Worm (Caenorhabditis elegans) whole organism, L3 larva: ENCODE measurements around the gene nhr-211.

Experiments used
- aly-2 ChIP-seq: fragments of 150-350 bp; optimal IDR thresholded peaks from 2 replicates; lab custom pipeline; 2014; ENCODE audit warnings: missing biosample characterization, missing genetic modification characterization
- ama-1 ChIP-seq: fragments of 150-350 bp; optimal IDR thresholded peaks from 2 replicates; lab custom pipeline; 2018
- ceh-16 ChIP-seq: sonication (generic microtip); optimal IDR thresholded peaks from 2 replicates; lab custom pipeline; 2017; ENCODE audit warnings: missing biosample characterization, missing genetic modification characterization
- ceh-28 ChIP-seq: fragments of 150-350 bp; optimal IDR thresholded peaks from 2 replicates; lab custom pipeline; 2014; ENCODE audit warnings: missing biosample characterization, missing genetic modification reagents, missing genetic modification characterization
- ceh-82 ChIP-seq: fragments of 150-350 bp; optimal IDR thresholded peaks from 2 replicates; lab custom pipeline; 2014; ENCODE audit warnings: missing biosample characterization, missing genetic modification characterization
- daf-12 ChIP-seq: fragments of 150-350 bp; optimal IDR thresholded peaks from 2 replicates; lab custom pipeline; 2014; ENCODE audit warnings: missing biosample characterization, missing genetic modification reagents, missing genetic modification characterization
- egl-5 ChIP-seq: fragments of 150-350 bp; optimal IDR thresholded peaks from 2 replicates; lab custom pipeline; 2017; ENCODE audit warnings: missing biosample characterization, missing genetic modification reagents, missing genetic modification characterization, inconsistent platforms
- elt-1 ChIP-seq: fragments of 150-350 bp; optimal IDR thresholded peaks from 2 replicates; lab custom pipeline; 2014; ENCODE audit warnings: missing biosample characterization, missing genetic modification characterization
- elt-2 ChIP-seq: sonication (generic microtip); optimal IDR thresholded peaks from 2 replicates; lab custom pipeline; 2016; ENCODE audit warnings: missing genetic modification reagents, mild to moderate bottlenecking, missing genetic modification characterization, missing compliant biosample characterization
- eor-1 ChIP-seq, 2 experiments: fragments of 150-350 bp; optimal IDR thresholded peaks; 2 replicates each; lab custom pipeline; 2014 to 2018; ENCODE audit warnings: missing biosample characterization in 2 of 2, missing genetic modification characterization in 2 of 2
- fkh-10 ChIP-seq: sonication (generic microtip); optimal IDR thresholded peaks from 2 replicates; lab custom pipeline; 2017; ENCODE audit warnings: missing biosample characterization, missing genetic modification reagents, missing genetic modification characterization
- fkh-2 ChIP-seq: fragments of 150-350 bp; optimal IDR thresholded peaks from 2 replicates; lab custom pipeline; 2014; ENCODE audit warnings: missing biosample characterization, missing genetic modification reagents, missing genetic modification characterization
- hmg-11 ChIP-seq: sonication (generic microtip); optimal IDR thresholded peaks from 2 replicates; lab custom pipeline; 2016; ENCODE audit warnings: missing genetic modification characterization, missing compliant biosample characterization
- lin-15B ChIP-seq: fragments of 150-350 bp; optimal IDR thresholded peaks from 2 replicates; lab custom pipeline; 2014; ENCODE audit warnings: missing biosample characterization, missing genetic modification characterization
- lin-39 ChIP-seq: fragments of 150-350 bp; optimal IDR thresholded peaks from 2 replicates; lab custom pipeline; 2018; ENCODE audit warnings: missing biosample characterization, missing genetic modification reagents, missing genetic modification characterization
- mml-1 ChIP-seq: fragments of 150-350 bp; sonication (generic microtip); optimal IDR thresholded peaks from 3 replicates; lab custom pipeline; 2014; ENCODE audit warnings: missing biosample characterization, missing genetic modification characterization
- nfya-1 ChIP-seq: sonication (generic microtip); optimal IDR thresholded peaks from 2 replicates; lab custom pipeline; 2017; ENCODE audit warnings: missing genetic modification characterization, mild to moderate bottlenecking, missing compliant biosample characterization, antibody characterized with exemption, moderate library complexity; ENCODE audit not compliant: insufficient read depth
- nhr-12 ChIP-seq: fragments of 150-350 bp; optimal IDR thresholded peaks from 2 replicates; lab custom pipeline; 2014; ENCODE audit warnings: missing biosample characterization, missing genetic modification characterization
- nhr-23 ChIP-seq: fragments of 150-350 bp; optimal IDR thresholded peaks from 2 replicates; lab custom pipeline; 2014; ENCODE audit warnings: missing biosample characterization, missing genetic modification reagents, missing genetic modification characterization
- nhr-237 ChIP-seq: fragments of 150-350 bp; optimal IDR thresholded peaks from 2 replicates; lab custom pipeline; 2014; ENCODE audit warnings: missing biosample characterization, missing genetic modification characterization
- nhr-25 ChIP-seq: sonication (generic microtip); optimal IDR thresholded peaks from 2 replicates; lab custom pipeline; 2017; ENCODE audit warnings: missing biosample characterization, missing genetic modification characterization
- nhr-43 ChIP-seq: sonication (generic microtip); optimal IDR thresholded peaks from 2 replicates; lab custom pipeline; 2016; ENCODE audit warnings: mild to moderate bottlenecking, missing genetic modification characterization, missing compliant biosample characterization; ENCODE audit not compliant: poor library complexity, severe bottlenecking
- nhr-76 ChIP-seq: fragments of 150-350 bp; sonication (generic microtip); optimal IDR thresholded peaks from 5 replicates; lab custom pipeline; 2014; ENCODE audit warnings: missing biosample characterization, missing genetic modification characterization
- nhr-77 ChIP-seq: fragments of 150-350 bp; optimal IDR thresholded peaks from 2 replicates; lab custom pipeline; 2014; ENCODE audit warnings: missing biosample characterization, missing genetic modification characterization
- pha-4 ChIP-seq: fragments of 150-350 bp; optimal IDR thresholded peaks from 2 replicates; lab custom pipeline; 2014; ENCODE audit warnings: missing biosample characterization, missing genetic modification reagents, missing genetic modification characterization
- sea-2 ChIP-seq: fragments of 150-350 bp; sonication (generic microtip); optimal IDR thresholded peaks from 4 replicates; lab custom pipeline; 2014; ENCODE audit warnings: missing biosample characterization, missing genetic modification reagents, missing genetic modification characterization
- skn-1 ChIP-seq: fragments of 150-350 bp; optimal IDR thresholded peaks from 2 replicates; lab custom pipeline; 2014; ENCODE audit warnings: missing biosample characterization, missing genetic modification characterization
- snpc-4 ChIP-seq: fragments of 150-350 bp; optimal IDR thresholded peaks from 2 replicates; lab custom pipeline; 2014; ENCODE audit warnings: missing biosample characterization, missing genetic modification characterization
- tbx-2 ChIP-seq: sonication (generic microtip); optimal IDR thresholded peaks from 2 replicates; lab custom pipeline; 2016; ENCODE audit warnings: mild to moderate bottlenecking, missing genetic modification characterization, missing compliant biosample characterization
- unc-39 ChIP-seq: sonication (generic microtip); optimal IDR thresholded peaks from 4 replicates; lab custom pipeline; 2017; ENCODE audit warnings: missing biosample characterization, missing genetic modification characterization
- zag-1 ChIP-seq: fragments of 150-350 bp; optimal IDR thresholded peaks from 2 replicates; lab custom pipeline; 2014; ENCODE audit warnings: missing biosample characterization, missing genetic modification characterization
- ztf-11 ChIP-seq: fragments of 150-350 bp; optimal IDR thresholded peaks from 2 replicates; lab custom pipeline; 2014; ENCODE audit warnings: missing biosample characterization, missing genetic modification characterization
- ztf-4 ChIP-seq: fragments of 150-350 bp; optimal IDR thresholded peaks from 2 replicates; lab custom pipeline; 2014; ENCODE audit warnings: missing biosample characterization, missing genetic modification characterization

nhr-211 gene

DNA sequence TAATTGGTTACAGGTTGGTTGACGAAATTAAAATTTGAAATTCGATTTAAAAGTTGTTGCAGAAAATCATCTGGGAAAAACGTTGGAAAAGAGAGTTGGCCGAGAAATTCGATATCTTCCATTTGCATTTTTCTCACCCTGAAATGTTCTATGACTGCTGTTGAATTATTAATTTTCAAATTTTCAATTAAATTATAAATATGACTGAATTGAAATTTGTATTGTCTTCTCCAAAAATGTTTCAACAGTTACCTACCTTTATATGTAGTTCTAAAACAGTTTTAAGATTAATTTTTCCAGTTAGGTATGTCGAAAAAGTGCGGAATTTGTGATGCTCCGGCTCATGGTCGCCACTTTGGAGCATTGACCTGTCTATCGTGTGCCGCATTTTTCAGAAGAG lies at the start of gene nhr-211:
Gene nhr-211 (plus strand): TSS at position 301 of the 400 bp plus-strand sequence.
- TF ChIP-seq hmg-11 (tag; lab: Kevin White, UChicago) (no peak), ama-1 (lab: Kevin White, UChicago) (no peak), elt-1 (no peak), mml-1 (tag; lab: Kevin White, UChicago) (no peak), eor-1 (tag; optimal IDR thresholded peaks at IDR 0.05; lab: Kevin White, UChicago) (no peak), ztf-11 (no peak), ceh-16 (tag; lab: Kevin White, UChicago) (no peak), snpc-4 (no peak), daf-12 (tag; lab: Kevin White, UChicago) (no peak)

DNA sequence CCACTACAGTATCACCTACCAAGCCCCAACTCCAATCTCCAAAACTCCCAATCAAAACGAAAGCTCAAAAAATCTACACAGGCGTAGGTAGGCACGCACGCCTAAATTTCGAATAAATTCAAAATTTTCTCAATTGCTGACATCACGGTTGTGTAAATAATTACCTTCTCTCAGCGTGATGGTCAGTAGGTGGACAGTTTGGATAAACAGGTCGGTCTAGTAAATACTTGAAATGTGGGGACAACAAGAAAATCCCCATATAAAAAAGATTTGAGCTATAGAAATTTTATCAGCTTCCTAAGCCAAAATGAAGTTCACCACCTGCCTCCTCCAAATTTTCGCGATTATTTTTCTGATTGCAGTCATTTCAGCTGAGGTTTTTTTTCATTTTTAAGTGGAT lies 48.7 kb upstream of the nhr-211 start, which contains the start of gene B0554.1:
Gene B0554.1 (plus strand): TSS at position 301 of the 400 bp plus-strand sequence.
- TF ChIP-seq nhr-23 (tag; lab: Kevin White, UChicago) (no peak), ceh-82 (tag; lab: Kevin White, UChicago) (no peak), tbx-2 (no peak)

DNA sequence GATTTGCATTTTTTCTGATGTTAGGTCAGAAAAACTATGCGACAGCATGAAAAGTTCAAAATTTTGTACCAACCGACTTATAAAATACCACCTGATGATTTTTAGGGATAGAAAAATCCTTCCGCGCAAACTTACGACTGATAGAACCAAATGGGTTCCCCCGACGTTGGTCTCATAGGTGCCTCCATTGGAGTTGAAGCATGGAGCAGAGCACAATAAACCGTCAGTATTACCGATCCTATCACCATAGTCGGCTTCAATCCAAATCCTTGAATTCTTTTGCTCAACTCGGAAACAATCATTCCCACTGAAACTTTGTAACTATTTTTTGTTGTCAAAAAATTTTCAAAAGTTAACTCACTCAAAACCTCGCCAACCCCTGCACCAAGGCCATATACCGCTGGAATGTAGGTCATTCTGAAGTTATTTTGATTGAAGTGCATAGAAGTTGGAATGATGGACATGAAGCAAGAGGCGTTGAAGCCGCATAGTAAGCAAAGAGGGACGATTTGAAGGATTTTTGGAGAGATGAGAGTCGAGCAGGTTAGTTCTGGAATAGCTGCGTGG lies 47.5 kb upstream of the nhr-211 start:
- TF ChIP-seq lin-15B (tag; lab: Kevin White, UChicago) (no peak), ceh-28 (tag; lab: Kevin White, UChicago) (no peak), unc-39 (tag; lab: Kevin White, UChicago) (no peak), pha-4 (no peak), ztf-11 (no peak), nhr-237 (tag; lab: Kevin White, UChicago) (no peak), zag-1 (tag; lab: Kevin White, UChicago) (no peak), aly-2 (no peak), nhr-76 (no peak), nhr-12 (no peak)

DNA sequence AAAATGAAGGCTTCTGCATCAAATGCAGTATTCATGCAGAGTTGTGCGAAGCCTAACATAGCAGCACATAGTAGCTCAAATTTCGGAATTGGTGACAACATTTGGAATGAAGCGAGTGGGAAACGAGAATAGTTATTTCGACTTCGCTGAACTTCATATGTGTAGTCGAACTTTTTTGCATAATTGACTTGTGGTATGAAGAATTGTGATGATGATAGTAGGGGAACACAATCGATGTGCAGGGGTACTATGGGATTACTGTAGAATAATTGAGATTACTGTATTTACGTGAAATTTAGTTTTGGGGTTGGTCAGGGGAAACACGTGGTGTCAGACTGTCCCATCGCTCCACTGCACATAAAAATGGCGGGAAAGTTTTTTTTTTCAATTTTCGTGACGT lies 45.9 kb upstream of the nhr-211 start, which contains the start of gene B0554.7:
Gene B0554.7 (minus strand): TSS at position 101 of the 400 bp plus-strand sequence.
- TF ChIP-seq ceh-82 (tag; lab: Kevin White, UChicago), result no peak
- no peak for TF ChIP-seq skn-1
- no peak for TF ChIP-seq elt-2 (tag; lab: Kevin White, UChicago)
- no peak for TF ChIP-seq lin-15B (tag; lab: Kevin White, UChicago)
- TF ChIP-seq ztf-4, result no peak
- no peak for TF ChIP-seq nhr-25
- TF ChIP-seq daf-12 (tag; lab: Kevin White, UChicago), result no peak
- TF ChIP-seq fkh-10 (GFP tag; lab: Kevin White, UChicago), result no peak
- TF ChIP-seq sea-2 (GFP tag; lab: Kevin White, UChicago), result no peak

DNA sequence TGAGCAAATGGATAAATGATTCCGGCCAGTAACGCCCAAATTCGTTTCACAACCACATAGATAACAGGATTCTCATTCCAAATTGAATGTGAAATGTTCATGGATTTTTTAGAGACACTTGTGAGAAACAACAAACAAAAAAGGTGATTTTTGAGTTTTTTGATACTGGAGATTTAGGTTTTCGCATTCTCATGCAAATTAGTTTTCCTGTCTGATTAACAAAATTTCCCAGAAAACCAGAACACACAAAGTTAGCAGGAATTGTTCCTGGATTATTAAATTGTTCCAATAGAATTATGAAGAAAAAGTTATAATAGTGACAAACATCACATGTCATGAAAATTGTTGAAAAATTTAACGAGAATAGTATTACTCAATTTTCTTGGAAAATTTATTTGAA lies 43.6 kb upstream of the nhr-211 start, which contains the start of gene srh-33:
Gene srh-33 (minus strand): TSS at position 101 of the 400 bp plus-strand sequence.
- TF ChIP-seq ztf-4 (no peak), nhr-25 (no peak), elt-2 (tag; lab: Kevin White, UChicago) (no peak), mml-1 (tag; lab: Kevin White, UChicago) (no peak), fkh-2 (no peak), ceh-28 (tag; lab: Kevin White, UChicago) (no peak), sea-2 (GFP tag; lab: Kevin White, UChicago) (no peak), nhr-43 (tag; lab: Kevin White, UChicago) (no peak)

DNA sequence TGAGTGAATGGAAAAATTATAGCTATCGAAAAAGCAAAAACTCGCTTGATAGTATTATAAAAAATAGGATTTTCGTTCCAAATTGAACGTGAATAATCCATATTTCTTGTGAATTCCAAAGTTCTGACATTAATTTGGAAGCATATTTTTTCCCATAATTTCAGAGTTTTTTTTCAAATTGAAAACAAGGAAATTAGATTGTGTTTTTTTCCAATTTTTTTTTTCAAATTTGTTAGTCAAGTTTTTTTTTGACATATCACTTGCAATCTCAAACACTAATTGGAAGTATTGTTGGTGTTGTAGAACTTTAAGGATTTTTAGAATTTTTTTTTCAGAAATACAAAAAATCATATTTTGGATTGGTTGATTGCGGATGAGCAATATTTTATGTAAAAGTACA lies 40.2 kb upstream of the nhr-211 start, which contains the start of gene srh-34:
Gene srh-34 (minus strand): TSS at position 101 of the 400 bp plus-strand sequence.
- TF ChIP-seq ama-1 (lab: Kevin White, UChicago), result no peak
- TF ChIP-seq tbx-2, result no peak
- no peak for TF ChIP-seq nhr-77 (tag; lab: Kevin White, UChicago)
- TF ChIP-seq unc-39 (tag; lab: Kevin White, UChicago), result no peak
- TF ChIP-seq lin-39 (tag; lab: Kevin White, UChicago), result no peak
- TF ChIP-seq nfya-1, result no peak
- no peak for TF ChIP-seq pha-4
- no peak for TF ChIP-seq egl-5 (tag; lab: Kevin White, UChicago)
- TF ChIP-seq sea-2 (GFP tag; lab: Kevin White, UChicago), result no peak
